Worm (Caenorhabditis elegans) whole organism, late embryonic: ENCODE results near the gene osm-10.
A peak's percentile ranks its signal among the peaks of the same experiment; 100 is the strongest.

Source experiments
- K09A11.1 ChIP-seq: sonication (generic microtip); optimal IDR thresholded peaks from 2 replicates; lab custom pipeline; 2017; ENCODE audit warnings: antibody characterized with exemption, mild to moderate bottlenecking, missing genetic modification characterization, missing compliant biosample characterization; ENCODE audit not compliant: insufficient read depth
- ceh-48 ChIP-seq: sonication (generic microtip); optimal IDR thresholded peaks from 2 replicates; lab custom pipeline; 2016; ENCODE audit warnings: missing genetic modification characterization, inconsistent platforms, missing compliant biosample characterization
- elt-4 ChIP-seq: sonication (generic microtip); optimal IDR thresholded peaks from 2 replicates; lab custom pipeline; 2016; ENCODE audit warnings: missing genetic modification characterization, missing compliant biosample characterization
- fkh-10 ChIP-seq: fragments of 150-350 bp; optimal IDR thresholded peaks from 2 replicates; lab custom pipeline; 2014; ENCODE audit warnings: missing biosample characterization, missing genetic modification reagents, missing genetic modification characterization
- pha-2 ChIP-seq: sonication (generic microtip); optimal IDR thresholded peaks from 2 replicates; lab custom pipeline; 2017; ENCODE audit warnings: mild to moderate bottlenecking, missing genetic modification characterization, missing compliant biosample characterization
- unc-42 ChIP-seq: sonication (generic microtip); optimal IDR thresholded peaks from 2 replicates; lab custom pipeline; 2016; ENCODE audit warnings: missing genotype, missing genetic modification characterization, missing compliant biosample characterization
- unc-55 ChIP-seq: sonication (generic microtip); optimal IDR thresholded peaks from 2 replicates; lab custom pipeline; 2017; ENCODE audit warnings: missing biosample characterization, missing genetic modification reagents, missing genetic modification characterization

osm-10 gene

DNA sequence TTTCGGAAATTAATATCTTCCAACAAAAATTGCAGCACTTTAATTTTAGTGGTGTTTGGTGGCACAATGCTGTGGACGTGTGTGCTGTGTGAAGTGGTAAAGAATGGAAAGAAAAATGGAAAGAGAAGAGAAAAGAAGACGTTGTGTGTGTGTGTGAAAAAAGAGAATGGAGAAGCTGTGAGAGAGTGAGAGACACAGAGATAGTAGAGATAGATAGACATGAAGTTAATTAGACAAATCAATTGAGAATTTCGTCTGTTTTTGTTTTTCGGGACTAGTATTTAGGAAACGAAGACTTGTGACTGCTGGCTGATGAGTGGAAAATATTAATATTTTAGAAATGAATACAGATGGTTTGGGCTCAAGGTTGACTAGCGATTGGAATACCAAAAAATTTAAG, 48.1 kb downstream of the osm-10 start:
- no peak for TF ChIP-seq unc-55
- TF ChIP-seq unc-42 (tag; lab: Kevin White, UChicago): peak; percentile 48
- TF ChIP-seq, all 69 proteins: peak for 1

DNA sequence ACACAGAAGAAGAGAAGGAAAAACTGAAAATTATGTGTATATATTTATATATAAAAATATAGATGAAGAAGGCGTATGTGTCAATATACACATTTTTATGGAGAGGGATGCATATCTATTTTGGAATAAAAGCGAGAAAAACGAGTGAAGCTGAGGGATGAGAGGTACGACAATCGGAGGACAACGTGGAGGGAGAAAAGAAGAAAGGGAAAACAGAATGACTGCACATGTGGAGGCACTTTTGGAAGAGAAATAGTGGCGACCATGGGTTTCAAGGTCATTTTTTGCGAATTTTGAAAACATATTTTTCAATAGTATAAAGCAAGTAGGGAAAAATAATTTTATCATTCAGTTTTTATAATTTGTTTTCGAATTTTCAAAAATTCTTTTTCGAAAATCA, 49.5 kb downstream of the osm-10 start:
- TF ChIP-seq unc-55 (peak; percentile 10), pha-2 (tag; lab: Kevin White, UChicago) (no peak)

ce11 chrIII:7293075-7293684, 50.1 kb downstream of the osm-10 start, which contains the start of gene cwf-19L2:
cwf-19L2 (plus strand) TSS chrIII:7293634.
- TF ChIP-seq K09A11.1 (tag; lab: Kevin White, UChicago): no peak
- no peak for TF ChIP-seq fkh-10 (GFP tag; lab: Kevin White, UChicago)
- TF ChIP-seq elt-4 (tag; lab: Kevin White, UChicago): no peak
- TF ChIP-seq ceh-48 (tag; lab: Kevin White, UChicago): no peak
